Fruit fly (Drosophila melanogaster) whole organism, wandering third instar larva: ENCODE results near the gene caz.

ENCODE experiments used
- CG9705 ChIP-seq: fragments of 200-800 bp; sonication (Bioruptor generic); optimal IDR thresholded peaks from 2 replicates; lab custom pipeline; 2018; ENCODE audit warnings: missing biosample characterization, mild to moderate bottlenecking, missing genetic modification characterization
- CrebA ChIP-seq: fragments of 200-800 bp; sonication (Bioruptor generic); optimal IDR thresholded peaks from 2 replicates; lab custom pipeline; 2016; ENCODE audit warnings: missing biosample characterization, mild to moderate bottlenecking, missing genetic modification characterization, borderline replicate concordance
- Dfd ChIP-seq: fragments of >200 bp; optimal IDR thresholded peaks from 2 replicates; lab custom pipeline; 2017; ENCODE audit warnings: missing biosample characterization, missing genetic modification characterization
- Dif ChIP-seq: fragments of 200-275, 200-300 bp; sonication (Bioruptor generic); optimal IDR thresholded peaks from 2 replicates; lab custom pipeline; 2018; ENCODE audit warnings: missing biosample characterization, missing genetic modification characterization; ENCODE audit not compliant: partially characterized antibody
- GATAd ChIP-seq: sonication (Bioruptor generic); optimal IDR thresholded peaks from 2 replicates; lab custom pipeline; 2016; ENCODE audit warnings: missing biosample characterization, missing genetic modification characterization
- HLH106 ChIP-seq: fragments of 200-800 bp; optimal IDR thresholded peaks from 3 replicates; lab custom pipeline; 2019; ENCODE audit warnings: missing biosample characterization, mild to moderate bottlenecking, missing genetic modification characterization, moderate library complexity
- Hnf4 ChIP-seq: fragments of 200-800 bp; sonication (Bioruptor generic); optimal IDR thresholded peaks from 2 replicates; lab custom pipeline; 2016; ENCODE audit warnings: missing biosample characterization, mild to moderate bottlenecking, missing genetic modification characterization
- Hr78 ChIP-seq: fragments of >200 bp; optimal IDR thresholded peaks from 2 replicates; lab custom pipeline; 2017; ENCODE audit warnings: missing biosample characterization, missing genetic modification characterization
- Hr83 ChIP-seq: fragments of 200-300 bp; sonication (Bioruptor generic); optimal IDR thresholded peaks from 2 replicates; lab custom pipeline; 2016; ENCODE audit warnings: missing biosample characterization, mild to moderate bottlenecking, missing genetic modification characterization, moderate library complexity; ENCODE audit not compliant: poor library complexity, severe bottlenecking
- Jra ChIP-seq: sonication (Bioruptor generic); optimal IDR thresholded peaks from 2 replicates; lab custom pipeline; 2016; ENCODE audit warnings: missing biosample characterization, missing genetic modification characterization
- Mio ChIP-seq: sonication (Bioruptor generic); optimal IDR thresholded peaks from 2 replicates; lab custom pipeline; 2016; ENCODE audit warnings: missing biosample characterization, missing genetic modification characterization
- N ChIP-seq: fragments of >200 bp; optimal IDR thresholded peaks from 2 replicates; lab custom pipeline; 2018; ENCODE audit warnings: missing biosample characterization, missing external identifiers, missing genetic modification characterization
- OdsH ChIP-seq: fragments of 200-800 bp; sonication (Bioruptor generic); optimal IDR thresholded peaks from 2 replicates; lab custom pipeline; 2016; ENCODE audit warnings: missing biosample characterization, mild to moderate bottlenecking, missing genetic modification characterization
- Sp1 ChIP-seq: fragments of 200-800 bp; sonication (Bioruptor generic); optimal IDR thresholded peaks from 3 replicates; lab custom pipeline; 2019; ENCODE audit warnings: missing biosample characterization, mild to moderate bottlenecking, missing genetic modification characterization, moderate library complexity
- br ChIP-seq: fragments of 200-800 bp; sonication (Bioruptor generic); optimal IDR thresholded peaks from 2 replicates; lab custom pipeline; 2016; ENCODE audit warnings: missing biosample characterization, missing genetic modification characterization
- brk ChIP-seq: fragments of 200-800 bp; sonication (Bioruptor generic); optimal IDR thresholded peaks from 2 replicates; lab custom pipeline; 2016; ENCODE audit warnings: missing biosample characterization, mild to moderate bottlenecking, missing genetic modification characterization
- dmrt93B ChIP-seq: fragments of 200-800 bp; sonication (Bioruptor generic); optimal IDR thresholded peaks from 2 replicates; lab custom pipeline; 2018; ENCODE audit warnings: missing biosample characterization, mild to moderate bottlenecking, missing genetic modification characterization
- dsf ChIP-seq: sonication (Bioruptor generic); optimal IDR thresholded peaks from 2 replicates; lab custom pipeline; 2016; ENCODE audit warnings: missing biosample characterization, missing genetic modification characterization, borderline replicate concordance
- ey ChIP-seq: fragments of 200-800 bp; sonication (Bioruptor generic); optimal IDR thresholded peaks from 2 replicates; lab custom pipeline; 2016; ENCODE audit warnings: missing biosample characterization, missing genetic modification characterization
- foxo ChIP-seq, 2 experiments: fragments of 200-800 bp; sonication (Bioruptor generic); optimal IDR thresholded peaks; 2 replicates in 1 of 2; 3 replicates in 1 of 2; lab custom pipeline; 2016 to 2017; ENCODE audit warnings: missing biosample characterization in 2 of 2, missing genetic modification characterization in 2 of 2
- fru ChIP-seq: fragments of 200-800 bp; sonication (Bioruptor generic); optimal IDR thresholded peaks from 3 replicates; lab custom pipeline; 2016; ENCODE audit warnings: missing biosample characterization, mild to moderate bottlenecking, missing genetic modification characterization
- h ChIP-seq: fragments of 200-800 bp; sonication (Bioruptor generic); optimal IDR thresholded peaks from 3 replicates; lab custom pipeline; 2016; ENCODE audit warnings: missing biosample characterization, mild to moderate bottlenecking, missing genetic modification characterization
- lola ChIP-seq: fragments of >200 bp; optimal IDR thresholded peaks from 2 replicates; lab custom pipeline; 2017; ENCODE audit warnings: missing biosample characterization, missing genetic modification characterization
- psq ChIP-seq: fragments of 200-800 bp; sonication (Bioruptor generic); optimal IDR thresholded peaks from 3 replicates; lab custom pipeline; 2017; ENCODE audit warnings: missing biosample characterization, mild to moderate bottlenecking, missing genetic modification characterization, moderate library complexity
- rgr ChIP-seq: fragments of 200-800 bp; sonication (Bioruptor generic); optimal IDR thresholded peaks from 3 replicates; lab custom pipeline; 2016; ENCODE audit warnings: missing biosample characterization, mild to moderate bottlenecking, missing genetic modification characterization
- sage ChIP-seq: fragments of 200-800 bp; sonication (Bioruptor generic); optimal IDR thresholded peaks from 2 replicates; lab custom pipeline; 2016; ENCODE audit warnings: missing biosample characterization, mild to moderate bottlenecking, missing genetic modification characterization
- sv ChIP-seq: fragments of 200-800 bp; sonication (Bioruptor generic); optimal IDR thresholded peaks from 3 replicates; lab custom pipeline; 2016; ENCODE audit warnings: missing biosample characterization, missing genetic modification characterization
- tai ChIP-seq: sonication (Bioruptor generic); optimal IDR thresholded peaks from 2 replicates; lab custom pipeline; 2016; ENCODE audit warnings: missing biosample characterization, missing genetic modification characterization
- usp ChIP-seq: fragments of >200 bp; optimal IDR thresholded peaks from 2 replicates; lab custom pipeline; 2017; ENCODE audit warnings: missing biosample characterization, missing genetic modification characterization
- woc ChIP-seq: sonication (Bioruptor generic); optimal IDR thresholded peaks from 2 replicates; lab custom pipeline; 2016; ENCODE audit warnings: missing biosample characterization, mild to moderate bottlenecking, missing genetic modification characterization

The caz gene

DNA sequence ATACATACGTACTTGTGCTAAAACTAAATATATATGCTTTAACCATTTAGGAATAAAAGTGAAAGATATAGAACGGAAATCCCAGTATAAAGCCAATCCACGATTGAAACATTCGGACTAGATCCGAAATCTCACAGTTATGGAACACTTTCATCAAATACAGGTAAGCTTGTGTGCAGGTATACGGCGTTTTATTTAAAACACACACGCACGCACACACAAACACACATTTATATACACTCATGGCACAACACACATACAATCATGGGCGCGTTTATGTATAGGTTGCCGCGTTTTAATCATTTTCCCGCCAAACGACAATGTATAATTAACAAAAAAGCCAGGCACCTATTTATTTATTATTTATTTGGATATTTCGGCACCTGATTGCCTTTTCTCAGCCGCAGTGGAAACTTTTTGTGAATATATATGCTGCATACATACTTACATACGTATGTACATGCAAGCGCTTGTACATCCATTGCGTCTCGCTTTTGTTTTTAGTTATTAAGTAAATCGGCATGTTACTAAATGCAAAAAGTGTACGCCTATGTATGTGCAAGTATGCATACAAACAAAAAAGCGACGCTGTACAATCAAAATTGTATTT is 45.7 kb downstream of the caz start:
- no peak for TF ChIP-seq psq (GFP tag; lab: Kevin White, UChicago)
- TF ChIP-seq sage (GFP tag; lab: Kevin White, UChicago): no peak
- no peak for TF ChIP-seq Hr78
- peak; percentile 37 for TF ChIP-seq N
- peak; percentile 27 for TF ChIP-seq CrebA (GFP tag; lab: Kevin White, UChicago)
- no peak for TF ChIP-seq Dif (GFP tag; lab: Kevin White, UChicago)
- no peak for TF ChIP-seq Mio (GFP tag; lab: Kevin White, UChicago)

DNA sequence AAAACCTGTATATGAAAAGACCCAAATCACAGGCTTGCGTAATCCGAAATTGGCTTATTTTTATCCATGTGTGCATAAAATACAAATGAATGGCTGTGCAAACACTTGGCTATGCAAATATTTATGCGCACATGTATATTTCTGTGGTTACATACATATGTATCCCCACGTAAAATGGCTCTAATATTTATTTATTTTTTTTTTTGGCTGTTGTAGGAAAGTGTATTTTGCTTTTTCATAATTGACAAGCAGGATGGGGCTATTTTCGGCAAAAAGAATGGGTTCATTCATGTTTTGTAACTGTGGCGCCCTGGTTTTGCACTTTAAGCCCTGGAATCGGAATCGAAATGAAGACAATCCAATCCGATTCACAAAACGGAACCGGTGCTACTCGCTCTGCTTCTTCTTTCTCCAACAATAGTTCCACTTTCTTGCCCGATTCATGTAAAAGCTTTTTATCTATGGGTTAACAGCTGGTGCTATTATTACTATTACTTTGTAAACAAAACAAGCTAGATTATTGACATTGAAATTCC is 46.6 kb downstream of the caz start:
- TF ChIP-seq rgr (GFP tag; lab: Kevin White, UChicago): peak; percentile 82
- peak; percentile 69 for TF ChIP-seq Hr83 (GFP tag; lab: Kevin White, UChicago)
- no peak for TF ChIP-seq Mio (GFP tag; lab: Kevin White, UChicago)
- TF ChIP-seq brk (GFP tag; lab: Kevin White, UChicago): no peak
- TF ChIP-seq CG9705 (GFP tag; lab: Kevin White, UChicago): peak; percentile 12
- no peak for TF ChIP-seq Dfd
- TF ChIP-seq dmrt93B (GFP tag; lab: Kevin White, UChicago): peak; percentile 33
- TF ChIP-seq br (GFP tag; lab: Kevin White, UChicago): peak; percentile 72
- TF ChIP-seq woc (GFP tag; lab: Kevin White, UChicago): peak; percentile 30
- peak; percentile 72 for TF ChIP-seq Hnf4 (GFP tag; lab: Kevin White, UChicago)
- peak; percentile 61 for TF ChIP-seq psq (GFP tag; lab: Kevin White, UChicago)
- TF ChIP-seq OdsH (GFP tag; lab: Kevin White, UChicago): peak; percentile 68
- TF ChIP-seq fru: peak; percentile 78
- peak; percentile 64 for TF ChIP-seq Sp1 (GFP tag; lab: Kevin White, UChicago)
- TF ChIP-seq Jra (GFP tag; lab: Kevin White, UChicago): peak; percentile 25
- no peak for TF ChIP-seq lola
- TF ChIP-seq h (GFP tag; lab: Kevin White, UChicago): peak; percentile 78
- peak; percentile 62 for TF ChIP-seq HLH106 (tag; lab: Kevin White, UChicago)
- TF ChIP-seq foxo (GFP tag; optimal IDR thresholded peaks at IDR 0.05; lab: Kevin White, UChicago): peak in 1 of 2 experiments; percentile 85
- no peak for TF ChIP-seq GATAd (GFP tag; lab: Kevin White, UChicago)
- TF ChIP-seq usp (GFP tag; lab: Kevin White, UChicago): no peak
- peak; percentile 72 for TF ChIP-seq ey (GFP tag; lab: Kevin White, UChicago)
- TF ChIP-seq sv (GFP tag; lab: Kevin White, UChicago): peak; percentile 31
- peak; percentile 2 for TF ChIP-seq tai (GFP tag; lab: Kevin White, UChicago)
- no peak for TF ChIP-seq dsf (GFP tag; lab: Kevin White, UChicago)
